Fruit fly (Drosophila melanogaster) S2 (cell line): ENCODE results near the gene hob.

Experiments used
- CG8478 ChIP-seq: fragments of >200 bp; optimal IDR thresholded peaks from 2 replicates; lab custom pipeline; 2018
- CTCF ChIP-seq, 2 experiments: fragments of >200 bp; optimal IDR thresholded peaks; 2 replicates each; lab custom pipeline; 2018

- no peak for TF ChIP-seq CG8478 (lab: Kevin White, UChicago)
- TF ChIP-seq CTCF (optimal IDR thresholded peaks at IDR 0.05; lab: Kevin White, UChicago), result no peak
Measured at dm6 chr3L:3257690-3258089, 39.0 kb upstream of the hob start, which contains the start of gene ckd.
